Fruit fly (Drosophila melanogaster) whole organism, wandering third instar larva: Measurements from ENCODE around the gene CG9514.

Experiments
- Abd-B ChIP-seq: fragments of >200 bp; optimal IDR thresholded peaks from 2 replicates; lab custom pipeline; 2017; ENCODE audit warnings: missing biosample characterization, missing genetic modification characterization
- CrebA ChIP-seq: fragments of 200-800 bp; sonication (Bioruptor generic); optimal IDR thresholded peaks from 2 replicates; lab custom pipeline; 2016; ENCODE audit warnings: missing biosample characterization, mild to moderate bottlenecking, missing genetic modification characterization, borderline replicate concordance
- Dfd ChIP-seq: fragments of >200 bp; optimal IDR thresholded peaks from 2 replicates; lab custom pipeline; 2017; ENCODE audit warnings: missing biosample characterization, missing genetic modification characterization
- GATAd ChIP-seq: sonication (Bioruptor generic); optimal IDR thresholded peaks from 2 replicates; lab custom pipeline; 2016; ENCODE audit warnings: missing biosample characterization, missing genetic modification characterization
- HLH106 ChIP-seq: fragments of 200-800 bp; optimal IDR thresholded peaks from 3 replicates; lab custom pipeline; 2019; ENCODE audit warnings: missing biosample characterization, mild to moderate bottlenecking, missing genetic modification characterization, moderate library complexity
- Myc ChIP-seq: fragments of >200 bp; optimal IDR thresholded peaks from 2 replicates; lab custom pipeline; 2017
- Vsx2 ChIP-seq: fragments of 200-300, 225-300 bp; sonication (Bioruptor generic); optimal IDR thresholded peaks from 2 replicates; lab custom pipeline; 2018; ENCODE audit warnings: missing biosample characterization, missing genetic modification characterization; ENCODE audit not compliant: partially characterized antibody
- h ChIP-seq: fragments of 200-800 bp; sonication (Bioruptor generic); optimal IDR thresholded peaks from 3 replicates; lab custom pipeline; 2016; ENCODE audit warnings: missing biosample characterization, mild to moderate bottlenecking, missing genetic modification characterization
- lola ChIP-seq: fragments of >200 bp; optimal IDR thresholded peaks from 2 replicates; lab custom pipeline; 2017; ENCODE audit warnings: missing biosample characterization, missing genetic modification characterization
- psq ChIP-seq: fragments of 200-800 bp; sonication (Bioruptor generic); optimal IDR thresholded peaks from 3 replicates; lab custom pipeline; 2017; ENCODE audit warnings: missing biosample characterization, mild to moderate bottlenecking, missing genetic modification characterization, moderate library complexity
- usp ChIP-seq: fragments of >200 bp; optimal IDR thresholded peaks from 2 replicates; lab custom pipeline; 2017; ENCODE audit warnings: missing biosample characterization, missing genetic modification characterization

- TF ChIP-seq h (GFP tag; lab: Kevin White, UChicago) (peak; percentile 10), CrebA (GFP tag; lab: Kevin White, UChicago) (no peak), Abd-B (GFP tag; lab: Kevin White, UChicago) (no peak), Dfd (GFP tag; lab: Kevin White, UChicago) (no peak), psq (GFP tag; lab: Kevin White, UChicago) (no peak), GATAd (GFP tag; lab: Kevin White, UChicago) (no peak), Myc (lab: Kevin White, UChicago) (no peak), Vsx2 (GFP tag; lab: Kevin White, UChicago) (no peak), HLH106 (no peak), usp (no peak), lola (GFP tag; lab: Kevin White, UChicago) (no peak)
Observed at dm6 chrX:14846116-14846614, 50.5 kb downstream of the CG9514 start.
